Worm (Caenorhabditis elegans) whole organism, midembryonic: ENCODE results near the gene B0395.3.

ENCODE experiments used
- T22C8.4 ChIP-seq: fragments of 200-800 bp; sonication (Bioruptor generic); IDR thresholded peaks from 2 replicates; pipeline ENCODE4 v1.3.6; 2022; ENCODE audit warnings: missing genetic modification characterization, missing compliant biosample characterization
- cog-1 ChIP-seq: sonication (generic microtip); optimal IDR thresholded peaks from 2 replicates; lab custom pipeline; 2016; ENCODE audit warnings: missing genetic modification characterization, missing compliant biosample characterization
- flt-1 ChIP-seq: fragments of 200-800 bp; sonication (Bioruptor generic); IDR thresholded peaks from 2 replicates; pipeline ENCODE4 v1.3.6; 2022; ENCODE audit warnings: missing genetic modification characterization, missing compliant biosample characterization
- klf-2 ChIP-seq: fragments of 200-800 bp; sonication (Bioruptor generic); conservative IDR thresholded peaks from 2 replicates; pipeline ENCODE4 v1.3.6; 2022; ENCODE audit warnings: missing genetic modification reagents, missing genetic modification characterization, missing compliant biosample characterization
- med-1 ChIP-seq: sonication (generic microtip); optimal IDR thresholded peaks from 2 replicates; lab custom pipeline; 2017; ENCODE audit warnings: missing genetic modification characterization, mild to moderate bottlenecking, missing compliant biosample characterization, antibody characterized with exemption, missing genetic modification reagents; ENCODE audit not compliant: insufficient read depth
- ref-1 ChIP-seq: fragments of 200-800 bp; sonication (Bioruptor generic); conservative IDR thresholded peaks from 2 replicates; pipeline ENCODE4 v1.3.6; 2022; ENCODE audit warnings: missing genetic modification reagents, missing genetic modification characterization, missing compliant biosample characterization
- tab-1 ChIP-seq: fragments of 200-800 bp; sonication (Bioruptor generic); IDR thresholded peaks from 2 replicates; pipeline ENCODE4 v1.3.6; 2022; ENCODE audit warnings: missing genetic modification characterization, missing compliant biosample characterization
- ztf-23 ChIP-seq: fragments of 200-800 bp; sonication (Bioruptor generic); IDR thresholded peaks from 2 replicates; pipeline ENCODE4 v1.3.6; 2022; ENCODE audit warnings: missing genetic modification reagents, missing genetic modification characterization, missing compliant biosample characterization
- ztf-29 ChIP-seq: fragments of 200-800 bp; sonication (Bioruptor generic); IDR thresholded peaks from 2 replicates; pipeline ENCODE4 v1.3.6; 2022; ENCODE audit warnings: missing genetic modification reagents, missing genetic modification characterization, missing compliant biosample characterization

Gene B0395.3

ce11 chrX:16016796-16017195 is 23.3 kb downstream of the B0395.3 start, which contains the start of the genes VB0395L.1 and nhx-1:
Gene VB0395L.1, minus strand, starts transcription at chrX:16016981.
Gene nhx-1, plus strand, starts transcription at chrX:16017121.
- no peak for TF ChIP-seq flt-1 (GFP tag; lab: Robert Waterston, UW)
- no peak for TF ChIP-seq T22C8.4
- no peak for TF ChIP-seq ref-1 (GFP tag; lab: Robert Waterston, UW)
- TF ChIP-seq ztf-23 (GFP tag; lab: Robert Waterston, UW): no peak
- TF ChIP-seq med-1 (GFP tag; lab: Kevin White, UChicago): no peak
- no peak for TF ChIP-seq tab-1 (GFP tag; lab: Robert Waterston, UW)
- TF ChIP-seq ztf-29 (GFP tag; lab: Robert Waterston, UW): no peak
- no peak for TF ChIP-seq cog-1 (tag; lab: Kevin White, UChicago)
- TF ChIP-seq klf-2: no peak

ce11 chrX:16006529-16006928 is 33.5 kb downstream of the B0395.3 start, which contains the start of gene C09G1.4:
Gene C09G1.4, minus strand, starts transcription at chrX:16006629.
- TF ChIP-seq ref-1 (GFP tag; lab: Robert Waterston, UW): no peak
- TF ChIP-seq ztf-29 (GFP tag; lab: Robert Waterston, UW): no peak
- TF ChIP-seq T22C8.4: no peak
- no peak for TF ChIP-seq cog-1 (tag; lab: Kevin White, UChicago)
- TF ChIP-seq klf-2: no peak
- no peak for TF ChIP-seq ztf-23 (GFP tag; lab: Robert Waterston, UW)

ce11 chrX:16002794-16003193 is 37.3 kb downstream of the B0395.3 start:
- TF ChIP-seq klf-2 (no peak), cog-1 (tag; lab: Kevin White, UChicago) (no peak), med-1 (GFP tag; lab: Kevin White, UChicago) (no peak), tab-1 (GFP tag; lab: Robert Waterston, UW) (no peak), ref-1 (GFP tag; lab: Robert Waterston, UW) (no peak), ztf-29 (GFP tag; lab: Robert Waterston, UW) (no peak), ztf-23 (GFP tag; lab: Robert Waterston, UW) (no peak), T22C8.4 (no peak), flt-1 (GFP tag; lab: Robert Waterston, UW) (no peak)

- TF ChIP-seq med-1 (GFP tag; lab: Kevin White, UChicago): no peak
- no peak for TF ChIP-seq ref-1 (GFP tag; lab: Robert Waterston, UW)
- TF ChIP-seq ztf-29 (GFP tag; lab: Robert Waterston, UW): no peak
- no peak for TF ChIP-seq klf-2
- TF ChIP-seq tab-1 (GFP tag; lab: Robert Waterston, UW): no peak
- no peak for TF ChIP-seq ztf-23 (GFP tag; lab: Robert Waterston, UW)
- no peak for TF ChIP-seq T22C8.4
- TF ChIP-seq cog-1 (tag; lab: Kevin White, UChicago): no peak
- TF ChIP-seq flt-1 (GFP tag; lab: Robert Waterston, UW): no peak
These were observed 42.1 kb downstream of the B0395.3 start for ce11 chrX:15997926-15998325.

ce11 chrX:15997153-15997552 is 42.9 kb downstream of the B0395.3 start:
- TF ChIP-seq ztf-23 (GFP tag; lab: Robert Waterston, UW) (no peak), ztf-29 (GFP tag; lab: Robert Waterston, UW) (no peak), tab-1 (GFP tag; lab: Robert Waterston, UW) (no peak), med-1 (GFP tag; lab: Kevin White, UChicago) (no peak), flt-1 (GFP tag; lab: Robert Waterston, UW) (no peak), T22C8.4 (no peak), klf-2 (no peak), ref-1 (GFP tag; lab: Robert Waterston, UW) (no peak), cog-1 (tag; lab: Kevin White, UChicago) (no peak)

ce11 chrX:15993916-15994315 is 46.1 kb downstream of the B0395.3 start:
- TF ChIP-seq cog-1 (tag; lab: Kevin White, UChicago) (no peak), ref-1 (GFP tag; lab: Robert Waterston, UW) (no peak), ztf-23 (GFP tag; lab: Robert Waterston, UW) (no peak), ztf-29 (GFP tag; lab: Robert Waterston, UW) (no peak), T22C8.4 (no peak), klf-2 (no peak), tab-1 (GFP tag; lab: Robert Waterston, UW) (no peak), flt-1 (GFP tag; lab: Robert Waterston, UW) (no peak), med-1 (GFP tag; lab: Kevin White, UChicago) (no peak)

- no peak for TF ChIP-seq ztf-29 (GFP tag; lab: Robert Waterston, UW)
- no peak for TF ChIP-seq T22C8.4
- no peak for TF ChIP-seq ref-1 (GFP tag; lab: Robert Waterston, UW)
These were observed 47.3 kb downstream of the B0395.3 start for ce11 chrX:15992806-15993205.

- TF ChIP-seq ztf-29 (GFP tag; lab: Robert Waterston, UW) (no peak), ztf-23 (GFP tag; lab: Robert Waterston, UW) (no peak), cog-1 (tag; lab: Kevin White, UChicago) (no peak), tab-1 (GFP tag; lab: Robert Waterston, UW) (no peak), klf-2 (no peak), med-1 (GFP tag; lab: Kevin White, UChicago) (no peak), T22C8.4 (no peak), ref-1 (GFP tag; lab: Robert Waterston, UW) (no peak), flt-1 (GFP tag; lab: Robert Waterston, UW) (no peak)
These were observed 51.5 kb downstream of the B0395.3 start for ce11 chrX:15988577-15988976.
